Worm (Caenorhabditis elegans) whole organism, L2 larva: ENCODE data around the gene F07F6.4.

Experiments used
- C34F6.9 ChIP-seq: fragments of 150-350 bp; optimal IDR thresholded peaks from 2 replicates; lab custom pipeline; 2014; ENCODE audit warnings: missing biosample characterization, missing genetic modification characterization
- F13H6.1 ChIP-seq: sonication (generic microtip); optimal IDR thresholded peaks from 2 replicates; lab custom pipeline; 2016; ENCODE audit warnings: missing genetic modification characterization, missing compliant biosample characterization
- Y55F3AM.14 ChIP-seq: fragments of 200-800 bp; sonication (Bioruptor generic); optimal IDR thresholded peaks from 2 replicates; lab custom pipeline; 2018; ENCODE audit warnings: mild to moderate bottlenecking, missing genetic modification characterization, missing compliant biosample characterization
- ZK546.5 ChIP-seq: sonication (generic microtip); optimal IDR thresholded peaks from 2 replicates; lab custom pipeline; 2017; ENCODE audit warnings: missing biosample characterization, missing genetic modification characterization
- aly-2 ChIP-seq: fragments of 150-350 bp; optimal IDR thresholded peaks from 2 replicates; lab custom pipeline; 2014; ENCODE audit warnings: missing biosample characterization, missing genetic modification characterization
- blmp-1 ChIP-seq: sonication (generic microtip); optimal IDR thresholded peaks from 2 replicates; lab custom pipeline; 2017; ENCODE audit warnings: missing genetic modification characterization, mild to moderate bottlenecking, missing compliant biosample characterization, antibody characterized with exemption, moderate library complexity; ENCODE audit not compliant: insufficient read depth
- ceh-16 ChIP-seq: fragments of 150-350 bp; optimal IDR thresholded peaks from 2 replicates; lab custom pipeline; 2014; ENCODE audit warnings: missing biosample characterization, missing genetic modification characterization
- ceh-82 ChIP-seq: fragments of 150-350 bp; optimal IDR thresholded peaks from 2 replicates; lab custom pipeline; 2014; ENCODE audit warnings: missing biosample characterization, missing genetic modification characterization
- dmd-4 ChIP-seq: sonication (generic microtip); optimal IDR thresholded peaks from 2 replicates; lab custom pipeline; 2017; ENCODE audit warnings: missing biosample characterization, missing genetic modification characterization
- egl-27 ChIP-seq: sonication (generic microtip); optimal IDR thresholded peaks from 3 replicates; lab custom pipeline; 2017; ENCODE audit warnings: missing biosample characterization, missing genetic modification reagents, missing genetic modification characterization
- elt-1 ChIP-seq: fragments of 150-350 bp; optimal IDR thresholded peaks from 2 replicates; lab custom pipeline; 2014; ENCODE audit warnings: missing biosample characterization, missing genetic modification characterization
- elt-3 ChIP-seq: sonication (generic microtip); optimal IDR thresholded peaks from 2 replicates; lab custom pipeline; 2017; ENCODE audit warnings: missing biosample characterization, missing genetic modification characterization
- fos-1 ChIP-seq: fragments of 150-350 bp; optimal IDR thresholded peaks from 2 replicates; lab custom pipeline; 2014; ENCODE audit warnings: missing biosample characterization, missing genetic modification characterization
- lin-39 ChIP-seq: fragments of 150-350 bp; optimal IDR thresholded peaks from 2 replicates; lab custom pipeline; 2014; ENCODE audit warnings: missing biosample characterization, missing genetic modification reagents, missing genetic modification characterization
- mab-5 ChIP-seq: fragments of 150-350 bp; optimal IDR thresholded peaks from 2 replicates; lab custom pipeline; 2014; ENCODE audit warnings: missing biosample characterization, missing genetic modification characterization
- mbf-1 ChIP-seq: sonication (generic microtip); optimal IDR thresholded peaks from 2 replicates; lab custom pipeline; 2017; ENCODE audit warnings: missing biosample characterization, missing genetic modification characterization
- nhr-10 ChIP-seq: sonication (generic microtip); optimal IDR thresholded peaks from 2 replicates; lab custom pipeline; 2017; ENCODE audit warnings: missing biosample characterization, missing genetic modification characterization
- nhr-12 ChIP-seq: fragments of 150-350 bp; optimal IDR thresholded peaks from 2 replicates; lab custom pipeline; 2014; ENCODE audit warnings: missing biosample characterization, missing genetic modification characterization
- nhr-129 ChIP-seq: fragments of 150-350 bp; optimal IDR thresholded peaks from 2 replicates; lab custom pipeline; 2014; ENCODE audit warnings: missing biosample characterization, missing genetic modification characterization
- nhr-21 ChIP-seq: fragments of 150-350 bp; optimal IDR thresholded peaks from 2 replicates; lab custom pipeline; 2014; ENCODE audit warnings: missing biosample characterization, missing genetic modification characterization
- nhr-23 ChIP-seq: fragments of 150-350 bp; optimal IDR thresholded peaks from 2 replicates; lab custom pipeline; 2014; ENCODE audit warnings: missing biosample characterization, missing genetic modification reagents, missing genetic modification characterization
- nhr-237 ChIP-seq: fragments of 150-350 bp; optimal IDR thresholded peaks from 2 replicates; lab custom pipeline; 2014; ENCODE audit warnings: missing biosample characterization, missing genetic modification characterization
- nhr-25 ChIP-seq: fragments of 150-350 bp; sonication (generic microtip); optimal IDR thresholded peaks from 3 replicates; lab custom pipeline; 2014; ENCODE audit warnings: missing biosample characterization, missing genetic modification characterization
- nhr-6 ChIP-seq: fragments of 150-350 bp; optimal IDR thresholded peaks from 2 replicates; lab custom pipeline; 2014; ENCODE audit warnings: missing biosample characterization, missing genetic modification characterization
- nhr-77 ChIP-seq: fragments of 150-350 bp; optimal IDR thresholded peaks from 2 replicates; lab custom pipeline; 2014; ENCODE audit warnings: missing biosample characterization, missing genetic modification characterization
- peb-1 ChIP-seq: fragments of 150-350 bp; optimal IDR thresholded peaks from 2 replicates; lab custom pipeline; 2014; ENCODE audit warnings: missing biosample characterization, missing genetic modification characterization
- sem-4 ChIP-seq: fragments of 150-350 bp; optimal IDR thresholded peaks from 2 replicates; lab custom pipeline; 2014; ENCODE audit warnings: missing biosample characterization, missing genetic modification reagents, missing genetic modification characterization
- skn-1 ChIP-seq: sonication (generic microtip); optimal IDR thresholded peaks from 2 replicates; lab custom pipeline; 2017; ENCODE audit warnings: missing biosample characterization, missing genetic modification characterization
- sma-3 ChIP-seq: sonication (generic microtip); optimal IDR thresholded peaks from 2 replicates; lab custom pipeline; 2016; ENCODE audit warnings: missing genetic modification reagents, missing genetic modification characterization, missing compliant biosample characterization
- snpc-4 ChIP-seq: fragments of 150-350 bp; optimal IDR thresholded peaks from 2 replicates; lab custom pipeline; 2014; ENCODE audit warnings: missing biosample characterization, missing genetic modification characterization
- unc-39 ChIP-seq: fragments of 150-350 bp; optimal IDR thresholded peaks from 2 replicates; lab custom pipeline; 2014; ENCODE audit warnings: missing biosample characterization, missing genetic modification characterization
- unc-62 ChIP-seq: fragments of 150-350 bp; optimal IDR thresholded peaks from 2 replicates; lab custom pipeline; 2014; ENCODE audit warnings: missing biosample characterization, missing genetic modification reagents, missing genetic modification characterization
- ztf-11 ChIP-seq: sonication (generic microtip); optimal IDR thresholded peaks from 2 replicates; lab custom pipeline; 2017; ENCODE audit warnings: missing biosample characterization, missing genetic modification characterization

The F07F6.4 gene

DNA sequence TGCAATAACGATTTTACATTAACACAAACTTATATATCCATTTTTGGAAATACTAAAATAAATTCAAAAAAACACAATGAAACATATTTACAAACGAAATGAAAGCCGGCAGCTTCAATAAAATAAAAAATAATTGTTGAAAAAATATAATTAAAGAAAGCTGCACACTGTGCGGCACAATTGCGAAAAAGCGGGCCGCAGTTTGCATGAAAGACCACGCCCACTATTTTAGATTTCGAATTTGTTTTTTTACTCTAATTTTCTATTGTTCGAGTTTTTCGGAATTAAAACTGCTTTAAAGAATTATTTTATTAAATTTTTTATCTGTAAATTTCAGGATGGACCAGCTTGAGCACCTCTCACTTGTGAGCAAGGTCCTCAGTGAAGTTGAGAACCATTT, 30.2 kb downstream of the F07F6.4 start, which contains the start of gene mog-5 (continued):
- no peak for TF ChIP-seq mbf-1 (tag; lab: Kevin White, UChicago)
- TF ChIP-seq F13H6.1, result no peak
- no peak for TF ChIP-seq skn-1 (tag; lab: Kevin White, UChicago)
- TF ChIP-seq, all 48 proteins: peak for 4

ce11 chrII:5398779-5399178, 30.6 kb downstream of the F07F6.4 start, which contains the start of gene fbxl-3:
fbxl-3 (minus strand) TSS chrII:5398902.
- TF ChIP-seq ceh-16 (tag; lab: Kevin White, UChicago) (no peak), C34F6.9 (no peak), egl-27 (tag; lab: Kevin White, UChicago) (no peak), F13H6.1 (no peak), Y55F3AM.14 (no peak), lin-39 (tag; lab: Kevin White, UChicago) (no peak), nhr-237 (tag; lab: Kevin White, UChicago) (no peak), ZK546.5 (no peak), sma-3 (GFP tag; lab: Kevin White, UChicago) (no peak), elt-1 (tag; lab: Kevin White, UChicago) (no peak), blmp-1 (tag; lab: Kevin White, UChicago) (no peak), peb-1 (no peak), nhr-25 (tag; lab: Kevin White, UChicago) (no peak), fos-1 (no peak), unc-39 (no peak)

DNA sequence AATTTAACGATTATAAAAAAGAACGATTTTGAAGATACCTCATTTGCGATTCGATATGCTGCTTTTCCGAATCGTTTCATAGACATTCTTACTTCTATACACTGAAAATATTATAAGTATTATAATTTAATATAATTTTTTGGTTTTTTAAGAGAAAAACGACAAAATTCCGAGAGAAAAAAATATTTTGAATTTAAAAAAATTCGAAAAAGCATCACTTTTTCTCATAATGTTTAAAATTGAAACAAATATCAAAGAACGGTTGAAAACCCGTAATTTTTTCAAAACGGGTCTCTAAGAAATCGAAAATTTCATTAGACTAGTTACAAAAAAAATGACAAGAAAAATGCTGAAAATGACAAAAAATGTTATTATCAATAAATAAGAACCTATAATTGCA, 33.8 kb downstream of the F07F6.4 start, which contains the start of gene pink-1:
TSS of gene pink-1 (minus strand) at position 101 of the 400 bp plus-strand sequence.
- no peak for TF ChIP-seq Y55F3AM.14
- TF ChIP-seq nhr-21 (tag; lab: Kevin White, UChicago), result no peak
- no peak for TF ChIP-seq nhr-77 (tag; lab: Kevin White, UChicago)
- TF ChIP-seq aly-2 (tag; lab: Kevin White, UChicago), result no peak
- no peak for TF ChIP-seq dmd-4 (tag; lab: Kevin White, UChicago)
- no peak for TF ChIP-seq nhr-129
- no peak for TF ChIP-seq mab-5 (tag; lab: Kevin White, UChicago)
- no peak for TF ChIP-seq unc-62
- TF ChIP-seq nhr-23 (tag; lab: Kevin White, UChicago), result no peak

DNA sequence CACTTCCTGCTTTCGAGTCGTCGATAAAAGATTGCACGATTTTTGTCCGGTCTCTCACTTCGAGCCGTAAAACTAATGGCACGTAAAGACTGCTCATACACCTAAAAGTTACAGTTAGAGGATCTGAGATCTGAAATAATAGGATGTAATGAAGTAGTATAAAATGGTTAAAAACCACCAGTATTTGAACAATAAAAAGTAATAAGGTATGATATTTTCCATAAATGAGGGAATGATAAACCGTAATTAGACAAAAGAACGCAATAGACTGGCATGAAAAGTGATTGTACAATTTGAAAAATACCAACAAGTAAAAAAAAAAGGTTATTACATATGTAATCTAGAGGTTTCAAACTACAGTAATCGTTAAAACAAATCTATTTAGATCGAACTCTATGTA, 36.3 kb downstream of the F07F6.4 start, which contains the start of gene brap-2:
TSS of gene brap-2 (minus strand) at position 101 of the 400 bp plus-strand sequence.
- TF ChIP-seq ceh-16 (tag; lab: Kevin White, UChicago) (no peak), nhr-10 (tag; lab: Kevin White, UChicago) (no peak), sma-3 (GFP tag; lab: Kevin White, UChicago) (no peak), ceh-82 (tag; lab: Kevin White, UChicago) (no peak), fos-1 (no peak), elt-3 (tag; lab: Kevin White, UChicago) (no peak), nhr-77 (tag; lab: Kevin White, UChicago) (no peak)

DNA sequence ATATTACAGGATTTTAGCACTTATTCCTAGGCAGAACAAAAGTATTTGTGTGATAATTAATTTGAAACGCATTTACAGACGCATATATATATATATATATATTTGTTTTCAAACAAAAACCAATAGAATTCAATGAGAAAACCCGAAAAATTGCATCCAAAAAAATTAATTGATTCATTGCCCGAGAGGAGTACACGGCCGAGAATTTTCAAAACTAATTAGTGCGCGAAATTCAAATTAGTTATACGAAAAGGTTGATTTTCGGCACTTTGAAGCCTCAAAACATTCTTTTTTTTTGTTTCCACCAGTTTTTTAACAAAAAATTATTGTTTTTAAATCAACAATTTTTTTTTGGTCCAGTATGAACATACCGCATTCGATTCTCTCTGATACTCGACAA, 37.9 kb downstream of the F07F6.4 start:
- TF ChIP-seq mab-5 (tag; lab: Kevin White, UChicago) (no peak), aly-2 (tag; lab: Kevin White, UChicago) (no peak), ztf-11 (tag; lab: Kevin White, UChicago) (no peak), nhr-12 (tag; lab: Kevin White, UChicago) (no peak), nhr-6 (tag; lab: Kevin White, UChicago) (no peak), fos-1 (no peak), snpc-4 (tag; lab: Kevin White, UChicago) (no peak), ZK546.5 (no peak), mbf-1 (tag; lab: Kevin White, UChicago) (no peak), peb-1 (no peak), sem-4 (tag; lab: Kevin White, UChicago) (no peak), unc-39 (no peak), egl-27 (tag; lab: Kevin White, UChicago) (no peak), nhr-23 (tag; lab: Kevin White, UChicago) (no peak), sma-3 (GFP tag; lab: Kevin White, UChicago) (no peak), Y55F3AM.14 (no peak), elt-1 (tag; lab: Kevin White, UChicago) (no peak), unc-62 (no peak), nhr-129 (no peak), dmd-4 (tag; lab: Kevin White, UChicago) (no peak)
- TF ChIP-seq, all 48 proteins: peak for 0
